Fruit fly (Drosophila melanogaster): Measurements from ENCODE around the gene CG34417.

CG34417 gene

DNA sequence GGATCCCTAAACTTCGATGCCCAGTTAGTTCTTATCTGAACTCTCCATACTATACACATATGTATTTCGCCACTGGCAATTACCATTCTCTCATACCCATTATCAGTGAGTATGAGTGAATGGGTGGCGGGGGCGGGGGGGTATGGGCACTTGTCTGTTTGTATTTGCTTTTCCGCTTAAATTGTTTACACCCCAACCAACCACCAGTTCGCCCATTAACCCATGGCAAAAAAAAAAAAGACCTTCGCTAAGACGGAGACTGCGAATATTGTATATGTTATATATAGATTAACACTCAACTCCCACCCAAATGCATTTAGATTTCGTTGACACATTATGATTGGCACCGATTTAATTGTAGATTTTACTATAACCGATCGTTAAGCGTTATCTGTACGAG, 51.5 kb downstream of the CG34417 start:
- TF ChIP-seq h (GFP tag; optimal IDR thresholded peaks at IDR 0.05) (peak; percentile 56), sv (GFP tag; optimal IDR thresholded peaks at IDR 0.05) (no peak), Abd-B (GFP tag; optimal IDR thresholded peaks at IDR 0.05) (no peak), Hr83 (GFP tag; optimal IDR thresholded peaks at IDR 0.05; ENCODE audit: poor library complexity, severe bottlenecking) (peak; percentile 50), psq (GFP tag; optimal IDR thresholded peaks at IDR 0.05) (no peak), fru (GFP tag; optimal IDR thresholded peaks at IDR 0.05) (peak; percentile 30), OdsH (GFP tag; optimal IDR thresholded peaks at IDR 0.05) (peak; percentile 3), br (GFP tag; optimal IDR thresholded peaks at IDR 0.05) (no peak), rgr (GFP tag; optimal IDR thresholded peaks at IDR 0.05) (peak; percentile 14), Hnf4 (GFP tag; optimal IDR thresholded peaks at IDR 0.05) (no peak), Dif (GFP tag; optimal IDR thresholded peaks at IDR 0.05; ENCODE audit: partially characterized antibody) (no peak), dsf (GFP tag; optimal IDR thresholded peaks at IDR 0.05; ENCODE audit: borderline replicate concordance) (no peak), GATAd (GFP tag; optimal IDR thresholded peaks at IDR 0.05) (no peak), CG9705 (GFP tag; optimal IDR thresholded peaks at IDR 0.05) (peak; percentile 5), Sp1 (GFP tag; optimal IDR thresholded peaks at IDR 0.05) (peak; percentile 20), HLH106 (tag; optimal IDR thresholded peaks at IDR 0.05) (no peak), woc (GFP tag; optimal IDR thresholded peaks at IDR 0.05) (no peak), foxo (GFP tag; optimal IDR thresholded peaks at IDR 0.05) (peak in 1 of 2 experiments; percentile 34)

DNA sequence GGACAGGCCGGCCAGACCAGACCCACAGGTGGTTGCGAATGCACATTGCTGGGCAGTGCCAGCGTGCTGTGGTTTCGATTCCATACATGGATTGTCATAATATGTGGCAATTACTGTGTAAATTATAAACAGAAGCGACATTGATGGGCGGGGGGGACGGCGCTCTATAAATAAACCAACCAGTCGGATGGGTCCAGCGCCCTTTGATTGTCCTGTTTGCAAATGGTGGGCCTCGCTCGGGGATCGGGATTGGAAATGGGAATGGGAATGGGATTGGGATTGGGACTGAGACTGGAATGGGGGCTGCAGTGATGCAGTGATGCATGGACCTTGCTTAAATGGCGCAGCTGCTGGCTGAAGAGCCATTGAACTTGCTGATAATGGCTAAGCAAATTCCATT, 52.2 kb downstream of the CG34417 start:
- no peak for TF ChIP-seq Dif (GFP tag; optimal IDR thresholded peaks at IDR 0.05; ENCODE audit: partially characterized antibody)
- TF ChIP-seq Mio (GFP tag; optimal IDR thresholded peaks at IDR 0.05) = no peak
- no peak for TF ChIP-seq tai (GFP tag; optimal IDR thresholded peaks at IDR 0.05)
- no peak for TF ChIP-seq HLH106 (tag; optimal IDR thresholded peaks at IDR 0.05)
- no peak for TF ChIP-seq Abd-B (GFP tag; optimal IDR thresholded peaks at IDR 0.05)
- TF ChIP-seq br (GFP tag; optimal IDR thresholded peaks at IDR 0.05) = no peak
- no peak for TF ChIP-seq jim (GFP tag; optimal IDR thresholded peaks at IDR 0.05)
- no peak for TF ChIP-seq Vsx2 (GFP tag; optimal IDR thresholded peaks at IDR 0.05; ENCODE audit: partially characterized antibody)
- TF ChIP-seq Hr83 (GFP tag; optimal IDR thresholded peaks at IDR 0.05; ENCODE audit: poor library complexity, severe bottlenecking) = no peak

DNA sequence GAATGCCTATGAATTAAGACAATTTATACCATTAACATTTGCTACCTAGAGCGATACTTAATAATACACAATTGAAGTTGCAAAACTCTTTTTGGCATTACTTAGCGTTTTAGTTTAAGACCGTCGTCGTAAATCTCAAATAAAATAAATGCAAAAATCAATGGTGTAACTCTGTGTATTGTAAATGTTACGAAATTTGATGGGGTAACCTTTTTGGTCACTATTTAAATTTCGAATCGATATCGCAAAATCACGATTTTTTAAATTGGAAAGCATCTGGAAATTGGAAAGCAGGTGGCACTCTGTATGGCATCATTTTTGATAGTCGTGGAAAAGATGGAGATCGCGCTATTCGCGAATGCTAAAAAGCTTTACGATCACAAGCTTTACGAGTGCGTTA, 56.2 kb downstream of the CG34417 start, which contains the start of gene APC7:
TSS of gene APC7 (plus strand) at position 301 of the 400 bp plus-strand sequence.
- TF ChIP-seq Dif (GFP tag; optimal IDR thresholded peaks at IDR 0.05; ENCODE audit: partially characterized antibody) (no peak), Mio (GFP tag; optimal IDR thresholded peaks at IDR 0.05) (no peak), foxo (GFP tag; optimal IDR thresholded peaks at IDR 0.05) (no peak), Hr78 (GFP tag; optimal IDR thresholded peaks at IDR 0.05) (no peak), HLH106 (tag; optimal IDR thresholded peaks at IDR 0.05) (no peak), Rel (GFP tag; optimal IDR thresholded peaks at IDR 0.05) (no peak), Rel (tag; optimal IDR thresholded peaks at IDR 0.05) (no peak), OdsH (GFP tag; optimal IDR thresholded peaks at IDR 0.05) (no peak), fru (GFP tag; optimal IDR thresholded peaks at IDR 0.05) (no peak), dsf (GFP tag; optimal IDR thresholded peaks at IDR 0.05; ENCODE audit: borderline replicate concordance) (no peak), dmrt93B (GFP tag; optimal IDR thresholded peaks at IDR 0.05) (no peak), woc (GFP tag; optimal IDR thresholded peaks at IDR 0.05) (no peak), Myc (optimal IDR thresholded peaks at IDR 0.05) (no peak), Dfd (GFP tag; optimal IDR thresholded peaks at IDR 0.05) (no peak), tai (GFP tag; optimal IDR thresholded peaks at IDR 0.05) (no peak), Abd-B (GFP tag; optimal IDR thresholded peaks at IDR 0.05) (no peak), psq (GFP tag; optimal IDR thresholded peaks at IDR 0.05) (no peak), N (GFP tag; optimal IDR thresholded peaks at IDR 0.05) (no peak), ey (GFP tag; optimal IDR thresholded peaks at IDR 0.05) (no peak), brk (GFP tag; optimal IDR thresholded peaks at IDR 0.05) (no peak), jim (GFP tag; optimal IDR thresholded peaks at IDR 0.05) (no peak)

DNA sequence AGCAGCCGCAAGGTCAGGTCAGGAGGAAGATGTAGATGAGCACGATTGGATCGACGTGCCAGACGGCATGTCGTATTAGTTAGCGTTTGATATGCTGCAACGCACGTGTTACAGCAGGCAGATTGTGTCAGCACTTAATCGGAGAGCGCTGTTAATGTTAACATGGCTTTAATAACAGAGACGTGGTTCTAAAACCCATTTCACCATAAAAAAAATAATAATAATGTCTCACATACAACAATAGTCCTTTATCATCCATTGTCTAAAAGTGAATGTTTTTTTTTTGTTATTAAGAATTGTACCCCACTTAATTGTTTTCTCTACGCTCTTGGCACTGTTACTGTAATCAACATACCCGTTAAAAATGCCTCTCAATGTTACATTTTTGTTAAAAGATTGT, 58.7 kb downstream of the CG34417 start:
- peak; percentile 90 for TF ChIP-seq ey (GFP tag; optimal IDR thresholded peaks at IDR 0.05)
- TF ChIP-seq brk (GFP tag; optimal IDR thresholded peaks at IDR 0.05) = no peak
- TF ChIP-seq GATAd (GFP tag; optimal IDR thresholded peaks at IDR 0.05) = no peak
- TF ChIP-seq dmrt93B (GFP tag; optimal IDR thresholded peaks at IDR 0.05) = peak; percentile 92
- no peak for TF ChIP-seq Vsx2 (GFP tag; optimal IDR thresholded peaks at IDR 0.05; ENCODE audit: partially characterized antibody)
- TF ChIP-seq Dif (GFP tag; optimal IDR thresholded peaks at IDR 0.05; ENCODE audit: partially characterized antibody) = peak; percentile 99
- no peak for TF ChIP-seq N (GFP tag; optimal IDR thresholded peaks at IDR 0.05)
- TF ChIP-seq jim (GFP tag; optimal IDR thresholded peaks at IDR 0.05) = peak; percentile 39
- TF ChIP-seq h (GFP tag; optimal IDR thresholded peaks at IDR 0.05) = peak; percentile 95
- peak; percentile 81 for TF ChIP-seq HLH106 (tag; optimal IDR thresholded peaks at IDR 0.05)
- peak; percentile 94 for TF ChIP-seq tai (GFP tag; optimal IDR thresholded peaks at IDR 0.05)
- TF ChIP-seq Jra (GFP tag; optimal IDR thresholded peaks at IDR 0.05) = no peak
- TF ChIP-seq lola (GFP tag; optimal IDR thresholded peaks at IDR 0.05) = no peak
- TF ChIP-seq CrebA (GFP tag; optimal IDR thresholded peaks at IDR 0.05; ENCODE audit: borderline replicate concordance) = no peak
- TF ChIP-seq Abd-B (GFP tag; optimal IDR thresholded peaks at IDR 0.05) = no peak
- TF ChIP-seq Hnf4 (GFP tag; optimal IDR thresholded peaks at IDR 0.05) = no peak
- TF ChIP-seq rgr (GFP tag; optimal IDR thresholded peaks at IDR 0.05) = no peak
- TF ChIP-seq Rel (GFP tag; optimal IDR thresholded peaks at IDR 0.05) = peak; percentile 22
- peak; percentile 24 for TF ChIP-seq Rel (tag; optimal IDR thresholded peaks at IDR 0.05)
- TF ChIP-seq OdsH (GFP tag; optimal IDR thresholded peaks at IDR 0.05) = no peak
- peak in 1 of 2 experiments; percentile 93 for TF ChIP-seq foxo (GFP tag; optimal IDR thresholded peaks at IDR 0.05)
- TF ChIP-seq CG32264 (GFP tag; optimal IDR thresholded peaks at IDR 0.05) = peak; percentile 85
- TF ChIP-seq Hr83 (GFP tag; optimal IDR thresholded peaks at IDR 0.05; ENCODE audit: poor library complexity, severe bottlenecking) = peak; percentile 86
- no peak for TF ChIP-seq dsf (GFP tag; optimal IDR thresholded peaks at IDR 0.05; ENCODE audit: borderline replicate concordance)
- no peak for TF ChIP-seq br (GFP tag; optimal IDR thresholded peaks at IDR 0.05)
- peak; percentile 33 for TF ChIP-seq Sp1 (GFP tag; optimal IDR thresholded peaks at IDR 0.05)
- peak; percentile 84 to 92 for TF ChIP-seq dl (GFP tag; optimal IDR thresholded peaks at IDR 0.05; ENCODE audit: insufficient read depth in 1 of 2, partially characterized antibody in 2 of 2)
- TF ChIP-seq pan (optimal IDR thresholded peaks at IDR 0.05) = no peak
- TF ChIP-seq usp (GFP tag; optimal IDR thresholded peaks at IDR 0.05) = no peak
- TF ChIP-seq Myc (optimal IDR thresholded peaks at IDR 0.05) = no peak
- TF ChIP-seq sv (GFP tag; optimal IDR thresholded peaks at IDR 0.05) = peak; percentile 70
- no peak for TF ChIP-seq Dfd (GFP tag; optimal IDR thresholded peaks at IDR 0.05)

Measured in whole organism, wandering third instar larva.